Comparison of ENCODE assay signal across 2 fruit fly cellular contexts in genomic region chr2L:11235534-11235933, dm6.
TF ChIP-seq lines count a peak whose summit lies in the region.

No protein-coding gene starts in this region.

- TF ChIP-seq CTCF in whole organism, embryonic (GFP tag; optimal IDR thresholded peaks at IDR 0.05; lab: Kevin White, UChicago) = no peak

TF ChIP-seq in whole organism, embryonic, 481 proteins besides CTCF, POLR2A, EP300 and RAD21:
- TF ChIP-seq ftz-f1 (GFP tag; optimal IDR thresholded peaks at IDR 0.05; lab: Kevin White, UChicago) (no peak), Sox102F (GFP tag; optimal IDR thresholded peaks at IDR 0.05; lab: Kevin White, UChicago) (no peak), Hr39 (optimal IDR thresholded peaks at IDR 0.05; lab: Kevin White, UChicago) (peak; percentile 69), psq (GFP tag; optimal IDR thresholded peaks at IDR 0.05; lab: Kevin White, UChicago) (no peak), gfzf (GFP tag; optimal IDR thresholded peaks at IDR 0.05; lab: Kevin White, UChicago) (no peak)

TF ChIP-seq in whole organism, wandering third instar larva, 38 proteins besides CTCF, POLR2A, EP300 and RAD21:
- TF ChIP-seq OdsH (GFP tag; optimal IDR thresholded peaks at IDR 0.05; lab: Kevin White, UChicago) (no peak), lola (GFP tag; optimal IDR thresholded peaks at IDR 0.05; lab: Kevin White, UChicago) (no peak), Dfd (GFP tag; optimal IDR thresholded peaks at IDR 0.05; lab: Kevin White, UChicago) (peak; percentile 96), sage (GFP tag; optimal IDR thresholded peaks at IDR 0.05; lab: Kevin White, UChicago) (no peak), Rel (GFP tag; optimal IDR thresholded peaks at IDR 0.05; lab: Kevin White, UChicago) (no peak), Rel (tag; optimal IDR thresholded peaks at IDR 0.05; lab: Kevin White, UChicago) (no peak)

Comparison
In these comparisons a context has a peak if more than half of its experiments do, and no peak if none do; other contexts are left out.
1. Of the 10 proteins assayed by ChIP-seq in both whole organism, embryonic and whole organism, wandering third instar larva: peak only in whole organism, embryonic: none; only in whole organism, wandering third instar larva: Dfd; in both: none; in neither: 9.